Worm (Caenorhabditis elegans) whole organism, midembryonic: Measurements from ENCODE around the gene sna-3.

Experiments used
- T22C8.4 ChIP-seq: fragments of 200-800 bp; sonication (Bioruptor generic); IDR thresholded peaks from 2 replicates; pipeline ENCODE4 v1.3.6; 2022; ENCODE audit warnings: missing genetic modification characterization, missing compliant biosample characterization
- flt-1 ChIP-seq: fragments of 200-800 bp; sonication (Bioruptor generic); IDR thresholded peaks from 2 replicates; pipeline ENCODE4 v1.3.6; 2022; ENCODE audit warnings: missing genetic modification characterization, missing compliant biosample characterization
- klf-2 ChIP-seq: fragments of 200-800 bp; sonication (Bioruptor generic); conservative IDR thresholded peaks from 2 replicates; pipeline ENCODE4 v1.3.6; 2022; ENCODE audit warnings: missing genetic modification reagents, missing genetic modification characterization, missing compliant biosample characterization
- med-1 ChIP-seq: sonication (generic microtip); optimal IDR thresholded peaks from 2 replicates; lab custom pipeline; 2017; ENCODE audit warnings: missing genetic modification characterization, mild to moderate bottlenecking, missing compliant biosample characterization, antibody characterized with exemption, missing genetic modification reagents; ENCODE audit not compliant: insufficient read depth

DNA sequence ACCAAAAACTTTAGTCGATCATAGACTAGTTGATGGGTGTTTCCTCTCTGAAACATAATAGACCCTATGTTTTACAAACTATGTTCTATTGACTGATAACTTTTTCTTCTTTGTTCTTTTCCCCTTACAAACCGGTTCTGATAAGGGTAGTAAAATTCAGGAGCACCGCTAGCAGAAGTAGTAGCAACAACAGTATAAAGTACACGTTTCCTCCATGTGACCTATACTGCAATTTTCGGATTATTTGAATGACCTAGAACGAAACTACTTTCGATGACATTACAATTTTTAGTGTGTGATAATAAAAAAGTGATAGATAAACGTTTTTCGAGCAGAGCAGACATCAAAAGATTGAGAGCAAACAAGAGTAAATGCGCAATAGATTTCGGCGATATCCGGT is 25.7 kb downstream of the sna-3 start:
- no peak for TF ChIP-seq med-1 (GFP tag; lab: Kevin White, UChicago)
- no peak for TF ChIP-seq klf-2 (GFP tag; lab: Robert Waterston, UW)
- no peak for TF ChIP-seq flt-1 (GFP tag; lab: Robert Waterston, UW)
- TF ChIP-seq T22C8.4 (GFP tag; lab: Robert Waterston, UW) = no peak
